Fruit fly (Drosophila melanogaster) whole organism, embryonic: ENCODE results near the gene CG17032.

Experiments
- Asciz ChIP-seq: fragments of 200-800 bp; sonication (Bioruptor generic); optimal IDR thresholded peaks from 2 replicates; lab custom pipeline; 2017; ENCODE audit warnings: missing biosample characterization, mild to moderate bottlenecking, missing genetic modification characterization, missing genetic modification reagents
- CG10147 ChIP-seq: fragments of 200-800 bp; sonication (Bioruptor generic); optimal IDR thresholded peaks from 2 replicates; lab custom pipeline; 2019; ENCODE audit warnings: missing biosample characterization, mild to moderate bottlenecking, missing genetic modification characterization, moderate library complexity
- CG1024 ChIP-seq: fragments of 200-800 bp; sonication (Bioruptor generic); IDR thresholded peaks from 2 replicates; pipeline ENCODE4 v1.3.6; 2022; ENCODE audit warnings: missing biosample characterization, missing genetic modification characterization
- CG10366 ChIP-seq: fragments of 200-800 bp; sonication (Bioruptor generic); IDR thresholded peaks from 2 replicates; pipeline ENCODE4 v1.3.6; 2022; ENCODE audit warnings: missing biosample characterization, missing genetic modification characterization
- CG11093 ChIP-seq: fragments of 200-800 bp; sonication (Bioruptor generic); IDR thresholded peaks from 3 replicates; pipeline ENCODE4 v1.3.6; 2022; ENCODE audit warnings: missing biosample characterization, missing genetic modification characterization
- CG11398 ChIP-seq: fragments of 200-800 bp; sonication (Bioruptor generic); optimal IDR thresholded peaks from 2 replicates; lab custom pipeline; 2016; ENCODE audit warnings: missing biosample characterization, missing genetic modification characterization
- CG11504 ChIP-seq: fragments of 200-800 bp; sonication (Bioruptor generic); optimal IDR thresholded peaks from 3 replicates; lab custom pipeline; 2019; ENCODE audit warnings: missing biosample characterization, mild to moderate bottlenecking, missing genetic modification characterization, moderate library complexity
- CG11696 ChIP-seq: fragments of 200-800 bp; sonication (Bioruptor generic); IDR thresholded peaks from 2 replicates; pipeline ENCODE4 v1.3.6; 2022; ENCODE audit warnings: missing biosample characterization, missing genetic modification characterization
- CG12104 ChIP-seq: fragments of 200-800 bp; sonication (Bioruptor generic); optimal IDR thresholded peaks from 3 replicates; lab custom pipeline; 2016; ENCODE audit warnings: missing biosample characterization, missing genetic modification characterization
- CG12391 ChIP-seq: fragments of 200-800 bp; sonication (Bioruptor generic); optimal IDR thresholded peaks from 3 replicates; lab custom pipeline; 2018; ENCODE audit warnings: missing biosample characterization, mild to moderate bottlenecking, missing genetic modification characterization, moderate library complexity
- CG12744 ChIP-seq: fragments of 200-800 bp; sonication (Bioruptor generic); optimal IDR thresholded peaks from 2 replicates; lab custom pipeline; 2016; ENCODE audit warnings: missing biosample characterization, missing genetic modification characterization
- CG15011 ChIP-seq: fragments of 200-800 bp; sonication (Bioruptor generic); optimal IDR thresholded peaks from 3 replicates; lab custom pipeline; 2018; ENCODE audit warnings: missing biosample characterization, mild to moderate bottlenecking, missing genetic modification characterization
- CG15073 ChIP-seq: fragments of 200-800 bp; sonication (Bioruptor generic); optimal IDR thresholded peaks from 2 replicates; lab custom pipeline; 2016; ENCODE audit warnings: missing biosample characterization, missing genetic modification characterization
- CG16863 ChIP-seq: fragments of 200-800 bp; sonication (Bioruptor generic); optimal IDR thresholded peaks from 3 replicates; lab custom pipeline; 2016; ENCODE audit warnings: missing biosample characterization, missing genetic modification characterization
- CG18011 ChIP-seq: fragments of 200-800 bp; sonication (Bioruptor generic); optimal IDR thresholded peaks from 2 replicates; lab custom pipeline; 2017; ENCODE audit warnings: missing biosample characterization, missing genetic modification characterization, mild to moderate bottlenecking, moderate library complexity, missing genotype
- CG2129 ChIP-seq: fragments of 200-800 bp; sonication (Bioruptor generic); IDR thresholded peaks from 2 replicates; pipeline ENCODE4 v1.3.6; 2022; ENCODE audit warnings: missing biosample characterization, missing genetic modification characterization; ENCODE audit not compliant: partially characterized antibody
- CG2202 ChIP-seq: fragments of 200-800 bp; sonication (Bioruptor generic); optimal IDR thresholded peaks from 2 replicates; lab custom pipeline; 2018; ENCODE audit warnings: missing biosample characterization, mild to moderate bottlenecking, missing genetic modification characterization
- CG31441 ChIP-seq: fragments of 200-800 bp; sonication (Bioruptor generic); IDR thresholded peaks from 2 replicates; pipeline ENCODE4 v1.3.6; 2022; ENCODE audit warnings: missing biosample characterization, missing genetic modification characterization
- CG4707 ChIP-seq: fragments of 200-800 bp; sonication (Bioruptor generic); optimal IDR thresholded peaks from 2 replicates; lab custom pipeline; 2018; ENCODE audit warnings: missing biosample characterization, mild to moderate bottlenecking, missing genetic modification characterization, moderate library complexity
- CG4854 ChIP-seq: fragments of 200-800 bp; sonication (Bioruptor generic); optimal IDR thresholded peaks from 2 replicates; lab custom pipeline; 2016; ENCODE audit warnings: missing biosample characterization, missing genetic modification characterization, inconsistent platforms
- CG5245 ChIP-seq: fragments of 200-800 bp; sonication (Bioruptor generic); optimal IDR thresholded peaks from 3 replicates; lab custom pipeline; 2016; ENCODE audit warnings: missing biosample characterization, missing genetic modification characterization
- CG6765 ChIP-seq: fragments of 200-800 bp; sonication (Bioruptor generic); optimal IDR thresholded peaks from 3 replicates; lab custom pipeline; 2017; ENCODE audit warnings: missing biosample characterization, mild to moderate bottlenecking, missing genetic modification characterization
- CG8924 ChIP-seq: fragments of 200-800 bp; optimal IDR thresholded peaks from 3 replicates; lab custom pipeline; 2019; ENCODE audit warnings: missing biosample characterization, mild to moderate bottlenecking, missing genetic modification characterization, moderate library complexity
- Camta ChIP-seq: fragments of 200-800 bp; sonication (Bioruptor generic); optimal IDR thresholded peaks from 2 replicates; lab custom pipeline; 2016; ENCODE audit warnings: missing biosample characterization, missing genetic modification characterization
- D ChIP-seq, 2 experiments: fragments of 200-800 bp in 1 of 2; fragments of >200 bp in 1 of 2; sonication (Bioruptor generic) in 1 of 2; optimal IDR thresholded peaks; 2 replicates in 1 of 2; 3 replicates in 1 of 2; lab custom pipeline; 2017; ENCODE audit warnings: mild to moderate bottlenecking in 1 of 2, missing biosample characterization in 1 of 2, missing genetic modification characterization in 1 of 2, missing genetic modification reagents in 1 of 2
- D19A ChIP-seq: fragments of 200-800 bp; optimal IDR thresholded peaks from 3 replicates; lab custom pipeline; 2019; ENCODE audit warnings: missing biosample characterization, mild to moderate bottlenecking, missing genetic modification characterization, moderate library complexity
- GATAe ChIP-seq: fragments of 200-800 bp; sonication (Bioruptor generic); conservative IDR thresholded peaks from 2 replicates; pipeline ENCODE4 v1.3.6; 2022; ENCODE audit warnings: missing biosample characterization, missing genetic modification characterization
- MESR4 ChIP-seq: fragments of 200-800 bp; sonication (Bioruptor generic); optimal IDR thresholded peaks from 2 replicates; lab custom pipeline; 2018; ENCODE audit warnings: missing biosample characterization, mild to moderate bottlenecking, missing genetic modification characterization, moderate library complexity
- NfI ChIP-seq: fragments of 200-800 bp; sonication (Bioruptor generic); optimal IDR thresholded peaks from 3 replicates; lab custom pipeline; 2018; ENCODE audit warnings: missing biosample characterization, mild to moderate bottlenecking, missing genetic modification characterization, moderate library complexity
- Sry-β ChIP-seq: fragments of 200-800 bp; sonication (Bioruptor generic); optimal IDR thresholded peaks from 2 replicates; lab custom pipeline; 2018; ENCODE audit warnings: missing biosample characterization, mild to moderate bottlenecking, missing genetic modification characterization, moderate library complexity
- Trl ChIP-seq, 3 experiments: fragments of >200 bp in 2 of 3; fragments of 200-800 bp in 1 of 3; sonication (Bioruptor generic) in 1 of 3; optimal IDR thresholded peaks; 2 replicates in 1 of 3; 3 replicates in 2 of 3; lab custom pipeline; 2016 to 2017; ENCODE audit warnings: missing biosample characterization in 1 of 3, missing genetic modification characterization in 1 of 3
- bigmax ChIP-seq: fragments of 200-800 bp; sonication (Bioruptor generic); optimal IDR thresholded peaks from 2 replicates; lab custom pipeline; 2018; ENCODE audit warnings: missing biosample characterization, mild to moderate bottlenecking, missing genetic modification characterization
- ci ChIP-seq: fragments of 200-800 bp; sonication (Bioruptor generic); IDR thresholded peaks from 3 replicates; pipeline ENCODE4 v1.3.6; 2022; ENCODE audit warnings: missing biosample characterization, missing genetic modification characterization
- dysf ChIP-seq: fragments of 200-800 bp; sonication (Bioruptor generic); IDR thresholded peaks from 3 replicates; pipeline ENCODE4 v1.3.6; 2022; ENCODE audit warnings: missing biosample characterization, missing genetic modification characterization
- eyg ChIP-seq: fragments of 200-800 bp; sonication (Bioruptor generic); optimal IDR thresholded peaks from 3 replicates; lab custom pipeline; 2016; ENCODE audit warnings: missing biosample characterization, missing genetic modification characterization
- gem ChIP-seq: fragments of 200-800 bp; sonication (Bioruptor generic); optimal IDR thresholded peaks from 2 replicates; lab custom pipeline; 2019; ENCODE audit warnings: missing biosample characterization, mild to moderate bottlenecking, missing genetic modification characterization, moderate library complexity
- grn ChIP-seq: fragments of 200-800 bp; sonication (Bioruptor generic); optimal IDR thresholded peaks from 3 replicates; lab custom pipeline; 2017; ENCODE audit warnings: missing biosample characterization, missing genetic modification characterization
- hkb ChIP-seq, 2 experiments: fragments of 200-800 bp in 1 of 2; fragments of >200 bp in 1 of 2; sonication (Bioruptor generic) in 1 of 2; IDR thresholded peaks in 1 of 2; optimal IDR thresholded peaks in 1 of 2; 2 replicates each; pipeline versions ENCODE4 v1.3.6 to Lab custom; 2017 to 2022; ENCODE audit warnings: missing biosample characterization in 1 of 2, missing genetic modification characterization in 1 of 2
- hth ChIP-seq: fragments of >200 bp; optimal IDR thresholded peaks from 2 replicates; lab custom pipeline; 2017; ENCODE audit warnings: inconsistent platforms
- kay ChIP-seq: fragments of 200-800 bp; sonication (Bioruptor generic); optimal IDR thresholded peaks from 2 replicates; lab custom pipeline; 2016; ENCODE audit warnings: missing biosample characterization, missing genetic modification characterization
- lilli ChIP-seq: fragments of 200-800 bp; sonication (Bioruptor generic); optimal IDR thresholded peaks from 3 replicates; lab custom pipeline; 2016; ENCODE audit warnings: missing biosample characterization, missing genetic modification characterization
- mld ChIP-seq: fragments of 200-800 bp; sonication (Bioruptor generic); IDR thresholded peaks from 3 replicates; pipeline ENCODE4 v1.3.6; 2022; ENCODE audit warnings: missing biosample characterization, missing genetic modification characterization; ENCODE audit not compliant: partially characterized antibody
- nerfin-1 ChIP-seq: fragments of 200-800 bp; sonication (Bioruptor generic); optimal IDR thresholded peaks from 3 replicates; lab custom pipeline; 2019; ENCODE audit warnings: missing biosample characterization, mild to moderate bottlenecking, missing genetic modification characterization, moderate library complexity
- prd ChIP-seq, 3 experiments: fragments of >200 bp in 2 of 3; fragments of 200-800 bp in 1 of 3; sonication (Bioruptor generic) in 1 of 3; optimal IDR thresholded peaks in 2 of 3; IDR thresholded peaks in 1 of 3; 2 replicates in 2 of 3; 3 replicates in 1 of 3; pipeline versions ENCODE4 v1.3.6 to Lab custom; 2017 to 2022; ENCODE audit warnings: missing biosample characterization in 1 of 3, missing genetic modification characterization in 1 of 3
- run ChIP-seq: fragments of 200-800 bp; sonication (Bioruptor generic); optimal IDR thresholded peaks from 3 replicates; lab custom pipeline; 2018; ENCODE audit warnings: missing biosample characterization, mild to moderate bottlenecking, missing genetic modification characterization
- salm ChIP-seq: fragments of 200-800 bp; sonication (Bioruptor generic); optimal IDR thresholded peaks from 2 replicates; lab custom pipeline; 2018; ENCODE audit warnings: missing biosample characterization, mild to moderate bottlenecking, missing genetic modification characterization
- tio ChIP-seq: fragments of 200-800 bp; sonication (Bioruptor generic); optimal IDR thresholded peaks from 2 replicates; lab custom pipeline; 2017; ENCODE audit warnings: missing biosample characterization, missing genetic modification characterization, inconsistent platforms

CG17032 gene

dm6 chr3L:16004401-16005237 lies 46.0 kb downstream of the CG17032 start, which contains the start of the genes hzg and mRpS31 (continued):
- TF ChIP-seq ci (GFP tag; lab: Robert Waterston, UW) (no peak), CG12104 (GFP tag; lab: Kevin White, UChicago) (no peak), lilli (peak; percentile 72), NfI (GFP tag; lab: Kevin White, UChicago) (peak; percentile 44), CG11398 (GFP tag; lab: Kevin White, UChicago) (no peak), prd (optimal IDR thresholded peaks at IDR 0.05; lab: Kevin White, UChicago) (no peak), prd (GFP tag; IDR thresholded peaks at IDR 0.05; lab: Robert Waterston, UW) (peak; percentile 43; the same call in 2 of the 3 replicates), gem (tag; lab: Kevin White, UChicago) (peak; percentile 77), CG10366 (GFP tag; lab: Robert Waterston, UW) (peak; percentile 47), Asciz (no peak), CG10147 (GFP tag; lab: Kevin White, UChicago) (peak; percentile 65), CG31441 (GFP tag; lab: Robert Waterston, UW) (peak; percentile 66; the same call in 1 of the 2 replicates), CG2202 (tag; lab: Kevin White, UChicago) (no peak), CG16863 (GFP tag; lab: Kevin White, UChicago) (peak; percentile 60), tio (no peak), CG11093 (GFP tag; lab: Robert Waterston, UW) (no peak), CG1024 (GFP tag; lab: Robert Waterston, UW) (no peak), CG15073 (GFP tag; lab: Kevin White, UChicago) (no peak), CG11696 (GFP tag; lab: Robert Waterston, UW) (no peak), CG4854 (GFP tag; lab: Kevin White, UChicago) (no peak), kay (GFP tag; lab: Kevin White, UChicago) (peak; percentile 10), CG15011 (GFP tag; lab: Kevin White, UChicago) (no peak), run (no peak), Sry-β (peak; percentile 91), CG4707 (GFP tag; lab: Kevin White, UChicago) (no peak), MESR4 (GFP tag; lab: Kevin White, UChicago) (peak; percentile 63), CG5245 (GFP tag; lab: Kevin White, UChicago) (no peak), mld (GFP tag; lab: Robert Waterston, UW) (no peak), Trl (optimal IDR thresholded peaks at IDR 0.05; lab: Kevin White, UChicago) (no peak), Trl (GFP tag; optimal IDR thresholded peaks at IDR 0.05; lab: Kevin White, UChicago) (peak; percentile 63), hkb (optimal IDR thresholded peaks at IDR 0.05; lab: Kevin White, UChicago) (no peak), hkb (GFP tag; IDR thresholded peaks at IDR 0.05; lab: Robert Waterston, UW) (no peak), CG2129 (GFP tag; lab: Robert Waterston, UW) (no peak), salm (tag; lab: Kevin White, UChicago) (no peak), CG12391 (tag; lab: Kevin White, UChicago) (peak; percentile 81), D19A (tag; lab: Kevin White, UChicago) (peak; percentile 14), bigmax (GFP tag; lab: Kevin White, UChicago) (no peak), hth (lab: Kevin White, UChicago) (no peak), dysf (GFP tag; lab: Robert Waterston, UW) (peak; percentile 46; the same call in 1 of the 3 replicates), CG12744 (GFP tag; lab: Kevin White, UChicago) (peak; percentile 40), Camta (GFP tag; lab: Kevin White, UChicago) (peak; percentile 59), nerfin-1 (peak; percentile 27), eyg (peak; percentile 24), GATAe (GFP tag; lab: Robert Waterston, UW) (no peak), CG11504 (tag; lab: Kevin White, UChicago) (peak; percentile 66), CG18011 (GFP tag; lab: Kevin White, UChicago) (no peak), CG6765 (no peak), CG8924 (peak; percentile 68), grn (GFP tag; lab: Kevin White, UChicago) (peak; percentile 10), D (optimal IDR thresholded peaks at IDR 0.05; lab: Kevin White, UChicago) (no peak), D (GFP tag; optimal IDR thresholded peaks at IDR 0.05; lab: Kevin White, UChicago) (peak; percentile 26)
